Worm (Caenorhabditis elegans) whole organism, mixed stage, embryonic: Measurements from ENCODE around the gene sax-7.
A peak's percentile ranks its signal among the peaks of the same experiment; 100 is the strongest.
"Not testable (repeated sequence)": the region's sequence is repeated elsewhere in the genome, so short reads cannot be mapped to it uniquely, and the experiment has no call there.

Experiments
- bed-3 ChIP-seq: fragments of 200-800 bp; sonication (Bioruptor generic); optimal IDR thresholded peaks from 3 replicates; lab custom pipeline; 2018; ENCODE audit warnings: mild to moderate bottlenecking, missing genetic modification characterization, moderate library complexity, missing compliant biosample characterization
- blmp-1 ChIP-seq: fragments of 150-350 bp; optimal IDR thresholded peaks from 2 replicates; lab custom pipeline; 2014; ENCODE audit warnings: missing biosample characterization, missing genetic modification characterization
- ceh-39 ChIP-seq: fragments of 150-350 bp; optimal IDR thresholded peaks from 2 replicates; lab custom pipeline; 2014; ENCODE audit warnings: missing biosample characterization, missing genetic modification characterization
- ceh-43 ChIP-seq: fragments of 200-800 bp; sonication (Bioruptor generic); optimal IDR thresholded peaks from 2 replicates; lab custom pipeline; 2018; ENCODE audit warnings: mild to moderate bottlenecking, missing genetic modification characterization, moderate library complexity, missing compliant biosample characterization
- ceh-83 ChIP-seq: fragments of 200-800 bp; sonication (Bioruptor generic); optimal IDR thresholded peaks from 2 replicates; lab custom pipeline; 2018; ENCODE audit warnings: mild to moderate bottlenecking, missing genetic modification characterization, missing compliant biosample characterization
- ces-1 ChIP-seq: fragments of 150-350 bp; optimal IDR thresholded peaks from 2 replicates; lab custom pipeline; 2014; ENCODE audit warnings: missing biosample characterization, missing genetic modification reagents, missing genetic modification characterization
- cnd-1 ChIP-seq: fragments of 200-800 bp; sonication (Bioruptor generic); optimal IDR thresholded peaks from 2 replicates; lab custom pipeline; 2018; ENCODE audit warnings: mild to moderate bottlenecking, missing genetic modification characterization, missing compliant biosample characterization
- drap-1 ChIP-seq: fragments of 200-800 bp; sonication (Bioruptor generic); optimal IDR thresholded peaks from 3 replicates; lab custom pipeline; 2018; ENCODE audit warnings: mild to moderate bottlenecking, missing genetic modification characterization, missing compliant biosample characterization
- elt-1 ChIP-seq: sonication (generic microtip); optimal IDR thresholded peaks from 2 replicates; lab custom pipeline; 2017; ENCODE audit warnings: missing genetic modification characterization, mild to moderate bottlenecking, missing compliant biosample characterization, antibody characterized with exemption, moderate library complexity, borderline replicate concordance; ENCODE audit not compliant: insufficient read depth
- elt-3 ChIP-seq: fragments of 150-350 bp; optimal IDR thresholded peaks from 2 replicates; lab custom pipeline; 2014; ENCODE audit warnings: missing biosample characterization, missing genetic modification characterization
- flh-1 ChIP-seq: fragments of 200-800 bp; sonication (Bioruptor generic); optimal IDR thresholded peaks from 2 replicates; lab custom pipeline; 2018; ENCODE audit warnings: mild to moderate bottlenecking, missing genetic modification characterization, moderate library complexity, missing compliant biosample characterization
- ham-2 ChIP-seq: fragments of 200-800 bp; sonication (Bioruptor generic); optimal IDR thresholded peaks from 2 replicates; lab custom pipeline; 2018; ENCODE audit warnings: mild to moderate bottlenecking, missing genetic modification characterization, missing compliant biosample characterization
- lin-32 ChIP-seq: fragments of 200-800 bp; sonication (Bioruptor generic); optimal IDR thresholded peaks from 2 replicates; lab custom pipeline; 2018; ENCODE audit warnings: mild to moderate bottlenecking, missing genetic modification characterization, missing compliant biosample characterization
- lsy-2 ChIP-seq: fragments of 150-350 bp; optimal IDR thresholded peaks from 2 replicates; lab custom pipeline; 2014; ENCODE audit warnings: missing biosample characterization, missing genetic modification characterization
- mab-5 ChIP-seq: fragments of 150-350 bp; optimal IDR thresholded peaks from 2 replicates; lab custom pipeline; 2014; ENCODE audit warnings: missing biosample characterization, missing genetic modification characterization
- mep-1 ChIP-seq: fragments of 150-350 bp; optimal IDR thresholded peaks from 2 replicates; lab custom pipeline; 2017; ENCODE audit warnings: missing biosample characterization, missing genetic modification reagents, missing genetic modification characterization, inconsistent platforms
- mls-2 ChIP-seq: sonication (generic microtip); optimal IDR thresholded peaks from 2 replicates; lab custom pipeline; 2016; ENCODE audit warnings: mild to moderate bottlenecking, missing genetic modification characterization, moderate library complexity, missing compliant biosample characterization
- nhr-12 ChIP-seq: fragments of 150-350 bp; optimal IDR thresholded peaks from 2 replicates; lab custom pipeline; 2014; ENCODE audit warnings: missing biosample characterization, missing genetic modification characterization
- nhr-2 ChIP-seq: fragments of 150-350 bp; optimal IDR thresholded peaks from 2 replicates; lab custom pipeline; 2014; ENCODE audit warnings: missing biosample characterization, missing genetic modification characterization
- nhr-237 ChIP-seq: fragments of 150-350 bp; optimal IDR thresholded peaks from 2 replicates; lab custom pipeline; 2014; ENCODE audit warnings: missing biosample characterization, missing genetic modification characterization
- nhr-28 ChIP-seq: fragments of 150-350 bp; optimal IDR thresholded peaks from 2 replicates; lab custom pipeline; 2014; ENCODE audit warnings: missing biosample characterization, missing genetic modification characterization
- nhr-76 ChIP-seq: sonication (generic microtip); optimal IDR thresholded peaks from 2 replicates; lab custom pipeline; 2017; ENCODE audit warnings: missing biosample characterization, missing genetic modification characterization
- pha-4 ChIP-seq: fragments of 150-350 bp; optimal IDR thresholded peaks from 2 replicates; lab custom pipeline; 2018; ENCODE audit warnings: missing biosample characterization, missing genetic modification reagents, missing genetic modification characterization
- sem-2 ChIP-seq: fragments of 200-800 bp; sonication (Bioruptor generic); optimal IDR thresholded peaks from 2 replicates; lab custom pipeline; 2018; ENCODE audit warnings: mild to moderate bottlenecking, missing genetic modification characterization, missing compliant biosample characterization
- snpc-4 ChIP-seq: fragments of 150-350 bp; optimal IDR thresholded peaks from 2 replicates; lab custom pipeline; 2014; ENCODE audit warnings: missing biosample characterization, missing genetic modification characterization
- sptf-1 ChIP-seq: sonication (generic microtip); optimal IDR thresholded peaks from 2 replicates; lab custom pipeline; 2017; ENCODE audit warnings: mild to moderate bottlenecking, missing genetic modification characterization, moderate library complexity, missing compliant biosample characterization
- tbx-8 ChIP-seq: fragments of 200-800 bp; sonication (Bioruptor generic); optimal IDR thresholded peaks from 2 replicates; lab custom pipeline; 2018; ENCODE audit warnings: mild to moderate bottlenecking, missing genetic modification characterization, moderate library complexity, missing compliant biosample characterization
- unc-120 ChIP-seq: sonication (generic microtip); optimal IDR thresholded peaks from 2 replicates; lab custom pipeline; 2017; ENCODE audit warnings: missing genetic modification characterization, missing compliant biosample characterization; ENCODE audit not compliant: poor library complexity, severe bottlenecking
- unc-39 ChIP-seq: fragments of 150-350 bp; optimal IDR thresholded peaks from 2 replicates; lab custom pipeline; 2014; ENCODE audit warnings: missing biosample characterization, missing genetic modification characterization
- unc-62 ChIP-seq: fragments of 150-350 bp; optimal IDR thresholded peaks from 2 replicates; lab custom pipeline; 2014; ENCODE audit warnings: missing biosample characterization, missing genetic modification reagents, missing genetic modification characterization
- zip-8 ChIP-seq: fragments of 150-350 bp; optimal IDR thresholded peaks from 2 replicates; lab custom pipeline; 2014; ENCODE audit warnings: missing biosample characterization, missing genetic modification characterization
- ztf-11 ChIP-seq: fragments of 150-350 bp; optimal IDR thresholded peaks from 2 replicates; lab custom pipeline; 2014; ENCODE audit warnings: missing biosample characterization, missing genetic modification characterization

The sax-7 gene

ce11 chrIV:8113161-8113560 lies 50.7 kb downstream of the sax-7 start, which contains the start of gene Y42H9AR.1:
Gene Y42H9AR.1 (plus strand): TSS chrIV:8113393.
- TF ChIP-seq elt-3 (no peak), lin-32 (GFP tag; lab: Kevin White, UChicago) (no peak), ces-1 (GFP tag; lab: Kevin White, UChicago) (peak; percentile 67), lsy-2 (tag; lab: Kevin White, UChicago) (peak; percentile 48)
- TF ChIP-seq, all 35 proteins: peak for 2

- no peak for TF ChIP-seq elt-1 (tag; lab: Kevin White, UChicago)
- TF ChIP-seq unc-120 (tag; lab: Kevin White, UChicago), result no peak
- no peak for TF ChIP-seq blmp-1 (tag; lab: Kevin White, UChicago)
- TF ChIP-seq ceh-39 (tag; lab: Kevin White, UChicago), result no peak
- no peak for TF ChIP-seq ces-1 (GFP tag; lab: Kevin White, UChicago)
- TF ChIP-seq nhr-237 (tag; lab: Kevin White, UChicago), result no peak
- TF ChIP-seq sptf-1 (tag; lab: Kevin White, UChicago), result no peak
- TF ChIP-seq unc-62 (GFP tag; lab: Kevin White, UChicago), result no peak
These were observed 52.1 kb downstream of the sax-7 start for ce11 chrIV:8114535-8114934.

ce11 chrIV:8115462-8115861 lies 53.0 kb downstream of the sax-7 start, which contains the start of gene irld-8:
Gene irld-8 (plus strand): TSS chrIV:8115762.
- TF ChIP-seq elt-1 (tag; lab: Kevin White, UChicago) (no peak), ceh-83 (GFP tag; lab: Kevin White, UChicago) (no peak), nhr-2 (no peak), ceh-43 (GFP tag; lab: Kevin White, UChicago) (no peak), flh-1 (no peak), ham-2 (GFP tag; lab: Kevin White, UChicago) (no peak)
- TF ChIP-seq, all 35 proteins: peak for 0

ce11 chrIV:8118790-8119189 lies 56.3 kb downstream of the sax-7 start, which contains the start of gene F42G8.8:
Gene F42G8.8 (plus strand): TSS chrIV:8119090.
- TF ChIP-seq cnd-1 (tag; lab: Kevin White, UChicago), result no peak
- TF ChIP-seq ztf-11 (tag; lab: Kevin White, UChicago), result no peak
- TF ChIP-seq nhr-237 (tag; lab: Kevin White, UChicago), result no peak
- no peak for TF ChIP-seq unc-39 (tag; lab: Kevin White, UChicago)
- TF ChIP-seq bed-3 (GFP tag; lab: Kevin White, UChicago), result no peak
- no peak for TF ChIP-seq lsy-2 (tag; lab: Kevin White, UChicago)
- no peak for TF ChIP-seq nhr-28 (tag; lab: Kevin White, UChicago)
- TF ChIP-seq lin-32 (GFP tag; lab: Kevin White, UChicago), result no peak
- no peak for TF ChIP-seq pha-4 (tag; lab: Kevin White, UChicago)
- no peak for TF ChIP-seq sptf-1 (tag; lab: Kevin White, UChicago)
- TF ChIP-seq mep-1 (tag; lab: Kevin White, UChicago), result no peak
- TF ChIP-seq blmp-1 (tag; lab: Kevin White, UChicago), result no peak
- TF ChIP-seq mls-2, result no peak
- no peak for TF ChIP-seq sem-2 (GFP tag; lab: Kevin White, UChicago)
- TF ChIP-seq nhr-76 (tag; lab: Kevin White, UChicago), result no peak
- TF ChIP-seq ham-2 (GFP tag; lab: Kevin White, UChicago), result no peak
- no peak for TF ChIP-seq drap-1
- no peak for TF ChIP-seq elt-1 (tag; lab: Kevin White, UChicago)
- TF ChIP-seq zip-8, result no peak

- not testable (repeated sequence) for TF ChIP-seq nhr-76, mab-5, cnd-1 (tag; lab: Kevin White, UChicago)
These were observed 59.9 kb downstream of the sax-7 start, which contains the start of gene erp-44.3 for ce11 chrIV:8122349-8122748. Gene erp-44.3 (plus strand): TSS chrIV:8122649.

ce11 chrIV:8126902-8127301 lies 64.4 kb downstream of the sax-7 start, which contains the start of gene ceph-41:
Gene ceph-41 (plus strand): TSS chrIV:8127202.
- TF ChIP-seq sptf-1 (tag; lab: Kevin White, UChicago), result no peak
- TF ChIP-seq snpc-4 (tag; lab: Kevin White, UChicago), result no peak
- TF ChIP-seq nhr-2, result no peak
- no peak for TF ChIP-seq elt-3
- TF ChIP-seq ceh-43 (GFP tag; lab: Kevin White, UChicago), result no peak
- no peak for TF ChIP-seq flh-1
- no peak for TF ChIP-seq nhr-28 (tag; lab: Kevin White, UChicago)
- TF ChIP-seq nhr-12 (tag; lab: Kevin White, UChicago), result no peak
- no peak for TF ChIP-seq tbx-8 (GFP tag; lab: Kevin White, UChicago)
